Worm (Caenorhabditis elegans) whole organism, L1 larva: Measurements from ENCODE around the gene T08D10.5.

ENCODE experiments used
- C16A3.4 ChIP-seq: fragments of 150-350 bp; optimal IDR thresholded peaks from 2 replicates; lab custom pipeline; 2014; ENCODE audit warnings: missing biosample characterization, missing genetic modification characterization
- C34B4.2 ChIP-seq: sonication (generic microtip); optimal IDR thresholded peaks from 2 replicates; lab custom pipeline; 2017; ENCODE audit warnings: mild to moderate bottlenecking, missing genetic modification characterization, missing compliant biosample characterization
- ceh-82 ChIP-seq, 3 experiments: fragments of 150-350 bp in 1 of 3; sonication (generic microtip) in 2 of 3; optimal IDR thresholded peaks; 2 replicates each; lab custom pipeline; 2014 to 2017; ENCODE audit warnings: missing biosample characterization in 3 of 3, missing genetic modification characterization in 3 of 3
- ceh-88 ChIP-seq: fragments of 200-800 bp; sonication (Bioruptor generic); IDR thresholded peaks from 2 replicates; pipeline ENCODE4 v1.3.6; 2022; ENCODE audit warnings: missing genetic modification characterization, missing compliant biosample characterization
- ceh-90 ChIP-seq: sonication (generic microtip); optimal IDR thresholded peaks from 2 replicates; lab custom pipeline; 2016; ENCODE audit warnings: missing genetic modification characterization, missing compliant biosample characterization
- dsc-1 ChIP-seq: sonication (generic microtip); optimal IDR thresholded peaks from 2 replicates; lab custom pipeline; 2016; ENCODE audit warnings: mild to moderate bottlenecking, missing genetic modification characterization, missing compliant biosample characterization
- efl-1 ChIP-seq, 4 experiments: fragments of 150-350 bp; optimal IDR thresholded peaks in 3 of 4; peaks in 1 of 4; 1 replicate in 1 of 4; 2 replicates in 3 of 4; lab custom pipeline; 2014; ENCODE audit warnings: missing biosample characterization in 2 of 4, missing genetic modification characterization in 2 of 4, missing genetic modification reagents in 2 of 4
- egl-13 ChIP-seq: sonication (generic microtip); optimal IDR thresholded peaks from 2 replicates; lab custom pipeline; 2016; ENCODE audit warnings: missing genotype, missing genetic modification reagents, missing genetic modification characterization, missing compliant biosample characterization
- egl-27 ChIP-seq, 2 experiments: fragments of 150-350 bp in 1 of 2; sonication (generic microtip); optimal IDR thresholded peaks; 3 replicates each; lab custom pipeline; 2017 to 2018; ENCODE audit warnings: missing biosample characterization in 2 of 2, missing genetic modification characterization in 2 of 2, missing genetic modification reagents in 2 of 2
- elt-2 ChIP-seq: sonication (generic microtip); optimal IDR thresholded peaks from 2 replicates; lab custom pipeline; 2016; ENCODE audit warnings: missing genetic modification characterization, mild to moderate bottlenecking, inconsistent platforms, missing compliant biosample characterization, missing genetic modification reagents
- elt-3 ChIP-seq, 6 experiments: fragments of 150-350 bp in 1 of 6; sonication (generic microtip); optimal IDR thresholded peaks; 2 replicates each; lab custom pipeline; 2017 to 2018; ENCODE audit warnings: missing biosample characterization in 6 of 6, missing genetic modification characterization in 6 of 6, inconsistent platforms in 1 of 6
- fkh-10 ChIP-seq: sonication (generic microtip); optimal IDR thresholded peaks from 2 replicates; lab custom pipeline; 2017; ENCODE audit warnings: missing biosample characterization, missing genetic modification reagents, missing genetic modification characterization
- fkh-8 ChIP-seq: sonication (generic microtip); optimal IDR thresholded peaks from 2 replicates; lab custom pipeline; 2016; ENCODE audit warnings: mild to moderate bottlenecking, missing genetic modification characterization, missing compliant biosample characterization
- fos-1 ChIP-seq: fragments of 150-350 bp; optimal IDR thresholded peaks from 2 replicates; lab custom pipeline; 2014; ENCODE audit warnings: missing biosample characterization, missing genetic modification characterization
- hlh-4 ChIP-seq: sonication (generic microtip); optimal IDR thresholded peaks from 2 replicates; lab custom pipeline; 2016; ENCODE audit warnings: mild to moderate bottlenecking, missing genetic modification characterization, missing compliant biosample characterization
- irx-1 ChIP-seq: sonication (generic microtip); optimal IDR thresholded peaks from 2 replicates; lab custom pipeline; 2016; ENCODE audit warnings: missing genetic modification characterization, missing compliant biosample characterization
- isw-1 ChIP-seq: fragments of 200-800 bp; sonication (Bioruptor generic); IDR thresholded peaks from 2 replicates; pipeline ENCODE4 v1.3.6; 2022; ENCODE audit warnings: missing genetic modification characterization, missing compliant biosample characterization
- jun-1 ChIP-seq: fragments of 150-350 bp; optimal IDR thresholded peaks from 2 replicates; lab custom pipeline; 2014; ENCODE audit warnings: missing biosample characterization, missing genetic modification reagents, missing genetic modification characterization
- lin-14 ChIP-seq: fragments of 200-800 bp; sonication (Bioruptor generic); optimal IDR thresholded peaks from 2 replicates; lab custom pipeline; 2018; ENCODE audit warnings: mild to moderate bottlenecking, missing genetic modification characterization, moderate library complexity, missing compliant biosample characterization
- lin-35 ChIP-seq, 2 experiments: fragments of 150-350 bp; optimal IDR thresholded peaks; 2 replicates each; lab custom pipeline; 2014; ENCODE audit warnings: missing biosample characterization in 2 of 2, missing genetic modification characterization in 2 of 2, missing genetic modification reagents in 2 of 2
- lin-39 ChIP-seq: fragments of 150-350 bp; optimal IDR thresholded peaks from 2 replicates; lab custom pipeline; 2014; ENCODE audit warnings: missing biosample characterization, missing genetic modification reagents, missing genetic modification characterization
- lir-3 ChIP-seq: sonication (generic microtip); optimal IDR thresholded peaks from 2 replicates; lab custom pipeline; 2016; ENCODE audit warnings: mild to moderate bottlenecking, missing genetic modification characterization, moderate library complexity, missing compliant biosample characterization; ENCODE audit not compliant: poor library complexity
- lsy-2 ChIP-seq, 2 experiments: fragments of 150-350 bp; optimal IDR thresholded peaks; 2 replicates each; lab custom pipeline; 2014; ENCODE audit warnings: missing biosample characterization in 2 of 2, missing genetic modification characterization in 2 of 2
- mdl-1 ChIP-seq, 2 experiments: fragments of 150-350 bp; optimal IDR thresholded peaks; 2 replicates each; lab custom pipeline; 2014 to 2017; ENCODE audit warnings: missing biosample characterization in 2 of 2, missing genetic modification characterization in 2 of 2, inconsistent platforms in 1 of 2
- mef-2 ChIP-seq: fragments of 150-350 bp; optimal IDR thresholded peaks from 2 replicates; lab custom pipeline; 2014; ENCODE audit warnings: missing biosample characterization, missing genetic modification characterization
- mep-1 ChIP-seq: fragments of 150-350 bp; optimal IDR thresholded peaks from 2 replicates; lab custom pipeline; 2014; ENCODE audit warnings: missing biosample characterization, missing genetic modification characterization
- nhr-19 ChIP-seq: fragments of 200-800 bp; sonication (Bioruptor generic); conservative IDR thresholded peaks from 2 replicates; pipeline ENCODE4 v1.3.6; 2022; ENCODE audit warnings: missing genetic modification characterization, missing compliant biosample characterization
- nhr-20 ChIP-seq: sonication (generic microtip); optimal IDR thresholded peaks from 2 replicates; lab custom pipeline; 2016; ENCODE audit warnings: mild to moderate bottlenecking, missing genetic modification characterization, missing compliant biosample characterization
- nhr-47 ChIP-seq: sonication (generic microtip); optimal IDR thresholded peaks from 2 replicates; lab custom pipeline; 2016; ENCODE audit warnings: mild to moderate bottlenecking, missing genetic modification characterization, moderate library complexity, missing compliant biosample characterization
- nhr-71 ChIP-seq: sonication (generic microtip); optimal IDR thresholded peaks from 2 replicates; lab custom pipeline; 2016; ENCODE audit warnings: mild to moderate bottlenecking, missing genetic modification characterization, moderate library complexity, missing compliant biosample characterization
- nhr-76 ChIP-seq: sonication (generic microtip); optimal IDR thresholded peaks from 2 replicates; lab custom pipeline; 2017; ENCODE audit warnings: missing biosample characterization, missing genetic modification characterization
- nhr-77 ChIP-seq: fragments of 150-350 bp; optimal IDR thresholded peaks from 2 replicates; lab custom pipeline; 2014; ENCODE audit warnings: missing biosample characterization, missing genetic modification characterization
- nhr-90 ChIP-seq: sonication (generic microtip); optimal IDR thresholded peaks from 2 replicates; lab custom pipeline; 2016; ENCODE audit warnings: mild to moderate bottlenecking, missing genetic modification characterization, missing compliant biosample characterization; ENCODE audit not compliant: poor library complexity
- rnt-1 ChIP-seq: sonication (generic microtip); optimal IDR thresholded peaks from 2 replicates; lab custom pipeline; 2016; ENCODE audit warnings: mild to moderate bottlenecking, missing genetic modification characterization, moderate library complexity, missing compliant biosample characterization
- skn-1 ChIP-seq: fragments of 150-350 bp; optimal IDR thresholded peaks from 2 replicates; lab custom pipeline; 2014; ENCODE audit warnings: missing biosample characterization, missing genetic modification characterization
- snpc-4 ChIP-seq: fragments of 150-350 bp; optimal IDR thresholded peaks from 2 replicates; lab custom pipeline; 2014; ENCODE audit warnings: missing biosample characterization, missing genetic modification characterization
- snu-23 ChIP-seq: sonication (generic microtip); optimal IDR thresholded peaks from 2 replicates; lab custom pipeline; 2016; ENCODE audit warnings: missing genetic modification characterization, missing compliant biosample characterization
- swsn-7 ChIP-seq: sonication (generic microtip); optimal IDR thresholded peaks from 2 replicates; lab custom pipeline; 2016; ENCODE audit warnings: missing genetic modification characterization, missing compliant biosample characterization
- tbx-2 ChIP-seq: sonication (generic microtip); optimal IDR thresholded peaks from 2 replicates; lab custom pipeline; 2016; ENCODE audit warnings: missing genetic modification characterization, missing compliant biosample characterization
- unc-130 ChIP-seq: fragments of 150-350 bp; optimal IDR thresholded peaks from 2 replicates; lab custom pipeline; 2017; ENCODE audit warnings: missing biosample characterization, missing genetic modification characterization, inconsistent platforms
- unc-30 ChIP-seq: sonication (generic microtip); optimal IDR thresholded peaks from 2 replicates; lab custom pipeline; 2017; ENCODE audit warnings: missing biosample characterization, missing genetic modification characterization
- unc-86 ChIP-seq: sonication (generic microtip); optimal IDR thresholded peaks from 2 replicates; lab custom pipeline; 2016; ENCODE audit warnings: missing genetic modification characterization, missing compliant biosample characterization
- xbp-1 ChIP-seq: sonication (generic microtip); optimal IDR thresholded peaks from 2 replicates; lab custom pipeline; 2016; ENCODE audit warnings: missing genetic modification characterization, missing compliant biosample characterization
- zip-4 ChIP-seq: fragments of 200-800 bp; sonication (Bioruptor generic); optimal IDR thresholded peaks from 2 replicates; lab custom pipeline; 2018; ENCODE audit warnings: mild to moderate bottlenecking, missing genetic modification characterization, moderate library complexity, missing compliant biosample characterization
- ztf-11 ChIP-seq, 2 experiments: sonication (generic microtip); optimal IDR thresholded peaks; 2 replicates each; lab custom pipeline; 2016 to 2017; ENCODE audit warnings: missing genetic modification characterization in 2 of 2, missing biosample characterization in 1 of 2, missing compliant biosample characterization in 1 of 2

The T08D10.5 gene

DNA sequence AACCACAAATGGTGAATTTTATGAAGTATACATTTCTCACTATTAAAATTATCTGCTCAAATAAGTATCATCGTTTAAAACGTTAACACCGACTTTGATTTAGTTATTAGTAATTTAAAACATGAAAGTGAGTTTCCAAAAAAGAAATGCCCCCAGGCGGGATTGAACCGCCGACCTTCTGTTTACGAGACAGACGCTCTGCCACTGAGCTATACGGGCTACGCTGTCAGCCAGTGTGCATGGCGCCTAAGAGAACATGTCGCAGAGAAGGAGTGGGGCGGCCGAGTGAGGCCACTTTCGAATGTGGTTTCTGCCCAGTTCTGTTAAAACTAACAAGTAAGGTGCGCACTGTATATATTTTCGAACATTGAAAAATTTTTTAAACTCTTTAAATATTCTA lies 22.4 kb upstream of the T08D10.5 start:
- peak; percentile 33 for TF ChIP-seq lir-3 (tag; lab: Kevin White, UChicago)
- TF ChIP-seq lin-14 (GFP tag; lab: Kevin White, UChicago) = peak; percentile 51
- no peak for TF ChIP-seq hlh-4 (tag; lab: Kevin White, UChicago)
- TF ChIP-seq C16A3.4 (tag; lab: Kevin White, UChicago) = peak; percentile 57
- TF ChIP-seq lin-35 (GFP tag; optimal IDR thresholded peaks at IDR 0.05; lab: Kevin White, UChicago) = peak; percentile 24 to 64
- peak; percentile 11 to 24 for TF ChIP-seq efl-1 (optimal IDR thresholded peaks at IDR 0.05; lab: Kevin White, UChicago)
- TF ChIP-seq efl-1 (GFP tag; optimal IDR thresholded peaks at IDR 0.05 in 1 of 2; lab: Kevin White, UChicago) = peak in 1 of 2 experiments; percentile 91
- TF ChIP-seq unc-86 (tag; lab: Kevin White, UChicago) = peak; percentile 36
- no peak for TF ChIP-seq isw-1 (GFP tag; lab: Robert Waterston, UW)
- peak in 1 of 2 experiments; percentile 17 for TF ChIP-seq lsy-2 (tag; optimal IDR thresholded peaks at IDR 0.05; lab: Kevin White, UChicago)
- TF ChIP-seq egl-27 (tag; optimal IDR thresholded peaks at IDR 0.05; lab: Kevin White, UChicago) = no peak
- TF ChIP-seq fkh-10 (GFP tag; lab: Kevin White, UChicago) = peak; percentile 43
- no peak for TF ChIP-seq ztf-11 (tag; optimal IDR thresholded peaks at IDR 0.05; lab: Kevin White, UChicago)
- peak; percentile 23 for TF ChIP-seq unc-130
- peak; percentile 6 for TF ChIP-seq egl-13
- TF ChIP-seq xbp-1 (tag; lab: Kevin White, UChicago) = peak; percentile 49
- no peak for TF ChIP-seq nhr-76 (tag; lab: Kevin White, UChicago)
- TF ChIP-seq nhr-90 (tag; lab: Kevin White, UChicago) = peak; percentile 57
- TF ChIP-seq fos-1 = peak; percentile 10
- TF ChIP-seq nhr-77 = peak; percentile 43
- peak; percentile 18 for TF ChIP-seq elt-2
- TF ChIP-seq snpc-4 (tag; lab: Kevin White, UChicago) = peak; percentile 13
- peak; percentile 63 for TF ChIP-seq nhr-71 (tag; lab: Kevin White, UChicago)
- TF ChIP-seq skn-1 = peak; percentile 43
- peak; percentile 52 for TF ChIP-seq swsn-7 (tag; lab: Kevin White, UChicago)
- no peak for TF ChIP-seq ceh-90 (tag; lab: Kevin White, UChicago)
- peak; percentile 63 for TF ChIP-seq nhr-20 (tag; lab: Kevin White, UChicago)
- no peak for TF ChIP-seq unc-30 (tag; lab: Kevin White, UChicago)
- peak; percentile 43 for TF ChIP-seq tbx-2 (tag; lab: Kevin White, UChicago)
- TF ChIP-seq mef-2 = no peak
- peak; percentile 67 for TF ChIP-seq rnt-1
- peak; percentile 49; the same call in 1 of the 2 replicates for TF ChIP-seq ceh-88 (GFP tag; lab: Robert Waterston, UW)
- TF ChIP-seq elt-3 (tag; optimal IDR thresholded peaks at IDR 0.05; lab: Kevin White, UChicago) = peak in 1 of 6 experiments; percentile 23
- no peak for TF ChIP-seq C34B4.2 (tag; lab: Kevin White, UChicago)
- peak; percentile 67 for TF ChIP-seq dsc-1 (tag; lab: Kevin White, UChicago)
- peak; percentile 0 for TF ChIP-seq lin-39 (tag; lab: Kevin White, UChicago)
- peak; percentile 78 for TF ChIP-seq nhr-47 (tag; lab: Kevin White, UChicago)
- TF ChIP-seq jun-1 (tag; lab: Kevin White, UChicago) = peak; percentile 43
- peak; percentile 41 for TF ChIP-seq fkh-8
- TF ChIP-seq nhr-19 (GFP tag; lab: Robert Waterston, UW) = peak; percentile 71
- no peak for TF ChIP-seq zip-4
- TF ChIP-seq mep-1 (tag; lab: Kevin White, UChicago) = peak; percentile 27
- peak; percentile 58 to 69 (median 63) for TF ChIP-seq ceh-82 (tag; optimal IDR thresholded peaks at IDR 0.05; lab: Kevin White, UChicago)
- TF ChIP-seq mdl-1 (tag; optimal IDR thresholded peaks at IDR 0.05; lab: Kevin White, UChicago) = peak in 1 of 2 experiments; percentile 21
- no peak for TF ChIP-seq irx-1 (tag; lab: Kevin White, UChicago)
- TF ChIP-seq snu-23 (GFP tag; lab: Kevin White, UChicago) = peak; percentile 79
